Worm (Caenorhabditis elegans) whole organism, L4 larva: ENCODE results near the gene che-2.
A peak's percentile ranks its signal among the peaks of the same experiment; 100 is the strongest.

Experiments used
- F37D6.2 ChIP-seq: sonication (generic microtip); optimal IDR thresholded peaks from 2 replicates; lab custom pipeline; 2016; ENCODE audit warnings: mild to moderate bottlenecking, missing genetic modification characterization, missing compliant biosample characterization
- F44E2.7 ChIP-seq: fragments of 200-800 bp; sonication (Bioruptor generic); IDR thresholded peaks from 2 replicates; pipeline ENCODE4 v2.1.2; 2022; ENCODE audit warnings: missing genetic modification characterization, missing compliant biosample characterization
- R02D3.7 ChIP-seq: fragments of 150-350 bp; sonication (generic microtip); optimal IDR thresholded peaks from 3 replicates; lab custom pipeline; 2014; ENCODE audit warnings: missing biosample characterization, missing genetic modification characterization
- T20F7.1 ChIP-seq: fragments of 200-800 bp; sonication (Bioruptor generic); optimal IDR thresholded peaks from 2 replicates; lab custom pipeline; 2018; ENCODE audit warnings: mild to moderate bottlenecking, missing genetic modification characterization, missing compliant biosample characterization
- Y5F2A.4 ChIP-seq: fragments of 200-800 bp; sonication (Bioruptor generic); optimal IDR thresholded peaks from 2 replicates; lab custom pipeline; 2018; ENCODE audit warnings: mild to moderate bottlenecking, missing genetic modification characterization, missing compliant biosample characterization
- ZK546.5 ChIP-seq, 2 experiments: sonication (generic microtip); optimal IDR thresholded peaks; 2 replicates each; lab custom pipeline; 2017; ENCODE audit warnings: missing biosample characterization in 2 of 2, missing genetic modification characterization in 2 of 2
- aha-1 ChIP-seq: fragments of 150-350 bp; peaks from one replicate; lab custom pipeline; 2014; ENCODE audit warnings: missing biosample characterization, missing genetic modification characterization
- aly-2 ChIP-seq: sonication (generic microtip); optimal IDR thresholded peaks from 2 replicates; lab custom pipeline; 2018; ENCODE audit warnings: missing biosample characterization, missing genetic modification characterization
- ceh-82 ChIP-seq: sonication (generic microtip); optimal IDR thresholded peaks from 2 replicates; lab custom pipeline; 2017; ENCODE audit warnings: missing biosample characterization, missing genetic modification characterization
- cey-2 ChIP-seq: sonication (generic microtip); optimal IDR thresholded peaks from 3 replicates; lab custom pipeline; 2017; ENCODE audit warnings: missing genetic modification characterization, mild to moderate bottlenecking, missing compliant biosample characterization, antibody characterized with exemption, borderline replicate concordance; ENCODE audit not compliant: insufficient read depth
- ctbp-1 ChIP-seq: fragments of 200-800 bp; sonication (Bioruptor generic); IDR thresholded peaks from 2 replicates; pipeline ENCODE4 v1.3.6; 2022; ENCODE audit warnings: missing genetic modification reagents, missing genetic modification characterization, missing compliant biosample characterization
- daf-16 ChIP-seq, 3 experiments: sonication (generic microtip); optimal IDR thresholded peaks; 2 replicates each; lab custom pipeline; 2016 to 2017; ENCODE audit warnings: missing genetic modification characterization in 3 of 3, missing genetic modification reagents in 3 of 3, mild to moderate bottlenecking in 2 of 3, missing compliant biosample characterization in 2 of 3, missing biosample characterization in 1 of 3, moderate library complexity in 1 of 3
- dmd-6 ChIP-seq: fragments of 200-800 bp; sonication (Bioruptor generic); IDR thresholded peaks from 2 replicates; pipeline ENCODE4 v1.3.6; 2022; ENCODE audit warnings: missing genetic modification reagents, missing genetic modification characterization, missing compliant biosample characterization
- egl-27 ChIP-seq: sonication (generic microtip); optimal IDR thresholded peaks from 3 replicates; lab custom pipeline; 2017; ENCODE audit warnings: missing biosample characterization, missing genetic modification reagents, missing genetic modification characterization
- egl-43 ChIP-seq: fragments of 200-800 bp; sonication (Bioruptor generic); IDR thresholded peaks from 2 replicates; pipeline ENCODE4 v1.3.6; 2022; ENCODE audit warnings: missing genetic modification reagents, missing genetic modification characterization, missing compliant biosample characterization
- fkh-10 ChIP-seq: fragments of 150-350 bp; optimal IDR thresholded peaks from 2 replicates; lab custom pipeline; 2014; ENCODE audit warnings: missing biosample characterization, missing genetic modification reagents, missing genetic modification characterization
- hlh-11 ChIP-seq: fragments of 200-800 bp; sonication (Bioruptor generic); optimal IDR thresholded peaks from 2 replicates; lab custom pipeline; 2018; ENCODE audit warnings: mild to moderate bottlenecking, missing genetic modification characterization, missing compliant biosample characterization
- hlh-30 ChIP-seq: sonication (generic microtip); optimal IDR thresholded peaks from 2 replicates; lab custom pipeline; 2017; ENCODE audit warnings: antibody characterized with exemption, mild to moderate bottlenecking, missing genetic modification characterization, missing compliant biosample characterization; ENCODE audit not compliant: insufficient read depth
- lim-7 ChIP-seq: fragments of 200-800 bp; sonication (Bioruptor generic); IDR thresholded peaks from 2 replicates; pipeline ENCODE4 v1.3.6; 2022; ENCODE audit warnings: missing genetic modification characterization, missing compliant biosample characterization
- lin-1 ChIP-seq: fragments of 200-800 bp; sonication (Bioruptor generic); IDR thresholded peaks from 2 replicates; pipeline ENCODE4 v1.3.6; 2022; ENCODE audit warnings: missing genetic modification reagents, missing genetic modification characterization, missing compliant biosample characterization
- lin-13 ChIP-seq: fragments of 150-350 bp; optimal IDR thresholded peaks from 2 replicates; lab custom pipeline; 2014; ENCODE audit warnings: missing biosample characterization, missing genetic modification reagents, missing genetic modification characterization
- lin-29 ChIP-seq: fragments of 200-800 bp; sonication (Bioruptor generic); IDR thresholded peaks from 2 replicates; pipeline ENCODE4 v1.3.6; 2022; ENCODE audit warnings: missing genetic modification reagents, missing genetic modification characterization, missing compliant biosample characterization
- madf-9 ChIP-seq: fragments of 200-800 bp; sonication (Bioruptor generic); conservative IDR thresholded peaks from 2 replicates; pipeline ENCODE4 v1.3.6; 2022; ENCODE audit warnings: missing genetic modification reagents, missing genetic modification characterization, missing compliant biosample characterization
- mdl-1 ChIP-seq, 2 experiments: fragments of 150-350 bp in 1 of 2; sonication (generic microtip) in 1 of 2; optimal IDR thresholded peaks; 2 replicates each; lab custom pipeline; 2014 to 2017; ENCODE audit warnings: missing biosample characterization in 2 of 2, missing genetic modification characterization in 2 of 2
- mep-1 ChIP-seq: fragments of 150-350 bp; sonication (generic microtip); optimal IDR thresholded peaks from 3 replicates; lab custom pipeline; 2014; ENCODE audit warnings: missing biosample characterization, missing genetic modification characterization
- mes-2 ChIP-seq: sonication (generic microtip); optimal IDR thresholded peaks from 2 replicates; lab custom pipeline; 2016; ENCODE audit warnings: missing genotype, mild to moderate bottlenecking, missing genetic modification characterization, missing compliant biosample characterization; ENCODE audit not compliant: poor library complexity, severe bottlenecking
- mxl-2 ChIP-seq: fragments of 200-800 bp; sonication (Bioruptor generic); conservative IDR thresholded peaks from 2 replicates; pipeline ENCODE4 v1.3.6; 2022; ENCODE audit warnings: missing genetic modification reagents, missing genetic modification characterization, missing compliant biosample characterization
- mxl-3 ChIP-seq: fragments of 200-800 bp; sonication (Bioruptor generic); optimal IDR thresholded peaks from 2 replicates; lab custom pipeline; 2018; ENCODE audit warnings: mild to moderate bottlenecking, missing genetic modification characterization, missing compliant biosample characterization
- nhr-11 ChIP-seq: fragments of 150-350 bp; optimal IDR thresholded peaks from 2 replicates; lab custom pipeline; 2014; ENCODE audit warnings: missing biosample characterization, missing genetic modification characterization
- nhr-237 ChIP-seq: sonication (generic microtip); optimal IDR thresholded peaks from 2 replicates; lab custom pipeline; 2017; ENCODE audit warnings: missing biosample characterization, missing genetic modification characterization
- nhr-28 ChIP-seq: fragments of 150-350 bp; optimal IDR thresholded peaks from 2 replicates; lab custom pipeline; 2014; ENCODE audit warnings: missing biosample characterization, missing genetic modification characterization
- pqm-1 ChIP-seq: sonication (generic microtip); optimal IDR thresholded peaks from 2 replicates; lab custom pipeline; 2017; ENCODE audit warnings: missing biosample characterization, missing genetic modification characterization
- set-16 ChIP-seq: fragments of 200-800 bp; sonication (Bioruptor generic); IDR thresholded peaks from 2 replicates; pipeline ENCODE4 v1.3.6; 2022; ENCODE audit warnings: missing genetic modification reagents, missing genetic modification characterization, missing compliant biosample characterization
- snpc-4 ChIP-seq: fragments of 150-350 bp; optimal IDR thresholded peaks from 2 replicates; lab custom pipeline; 2014; ENCODE audit warnings: missing biosample characterization, missing genetic modification characterization
- tra-1 ChIP-seq: fragments of 200-800 bp; sonication (Bioruptor generic); IDR thresholded peaks from 2 replicates; pipeline ENCODE4 v1.3.6; 2022; ENCODE audit warnings: missing genetic modification reagents, missing genetic modification characterization, missing compliant biosample characterization
- unc-39 ChIP-seq: sonication (generic microtip); optimal IDR thresholded peaks from 2 replicates; lab custom pipeline; 2017; ENCODE audit warnings: missing biosample characterization, missing genetic modification characterization
- unc-62 ChIP-seq, 3 experiments: fragments of 150-350 bp in 1 of 3; sonication (generic microtip); optimal IDR thresholded peaks in 2 of 3; peaks in 1 of 3; 1 replicate in 1 of 3; 2 replicates in 2 of 3; lab custom pipeline; 2014 to 2017; ENCODE audit warnings: missing biosample characterization in 3 of 3, missing genetic modification characterization in 3 of 3, missing genetic modification reagents in 3 of 3, missing genotype in 1 of 3
- vab-7 ChIP-seq: fragments of 200-800 bp; sonication (Bioruptor generic); IDR thresholded peaks from 2 replicates; pipeline ENCODE4 v1.3.6; 2022; ENCODE audit warnings: missing genetic modification reagents, missing genetic modification characterization, missing compliant biosample characterization
- zfp-2 ChIP-seq: sonication (generic microtip); optimal IDR thresholded peaks from 2 replicates; lab custom pipeline; 2016; ENCODE audit warnings: mild to moderate bottlenecking, missing genetic modification characterization, missing compliant biosample characterization
- ztf-11 ChIP-seq: fragments of 150-350 bp; optimal IDR thresholded peaks from 2 replicates; lab custom pipeline; 2014; ENCODE audit warnings: missing biosample characterization, missing genetic modification characterization

che-2 gene

ce11 chrX:481150-481549 lies at the start of gene che-2:
TSS of gene che-2 (plus strand) at chrX:481450.
- TF ChIP-seq ztf-11, result no peak
- TF ChIP-seq nhr-237 (tag; lab: Kevin White, UChicago), result no peak
- TF ChIP-seq F44E2.7, result no peak
- TF ChIP-seq mxl-2 (GFP tag; lab: Robert Waterston, UW), result no peak

ce11 chrX:431596-431995 lies 49.7 kb upstream of the che-2 start:
- TF ChIP-seq Y5F2A.4 (GFP tag; lab: Kevin White, UChicago), result no peak
- TF ChIP-seq cey-2, result no peak
- TF ChIP-seq lin-13 (GFP tag; lab: Kevin White, UChicago), result no peak
- no peak for TF ChIP-seq T20F7.1 (GFP tag; lab: Kevin White, UChicago)
- no peak for TF ChIP-seq R02D3.7 (tag; lab: Kevin White, UChicago)
- TF ChIP-seq set-16 (GFP tag; lab: Robert Waterston, UW), result peak; percentile 55
- TF ChIP-seq madf-9 (GFP tag; lab: Robert Waterston, UW), result no peak
- no peak for TF ChIP-seq ztf-11
- no peak for TF ChIP-seq snpc-4 (tag; lab: Kevin White, UChicago)
- no peak for TF ChIP-seq tra-1 (GFP tag; lab: Robert Waterston, UW)
- TF ChIP-seq lim-7, result 0 out of 2 replicates have a peak, but pooled peaks have one; percentile 9
- TF ChIP-seq lin-1 (GFP tag; lab: Robert Waterston, UW), result no peak
- no peak for TF ChIP-seq nhr-11 (tag; lab: Kevin White, UChicago)
- no peak for TF ChIP-seq egl-27 (tag; lab: Kevin White, UChicago)

ce11 chrX:433029-433693 lies 48.1 kb upstream of the che-2 start:
- TF ChIP-seq lin-29 (GFP tag; lab: Robert Waterston, UW), result 0 out of 2 replicates have a peak, but pooled peaks have one; percentile 39
- TF ChIP-seq aha-1 (tag; lab: Kevin White, UChicago), result peak; percentile 92
- peak; percentile 2 for TF ChIP-seq nhr-28 (tag; lab: Kevin White, UChicago)
- peak; percentile 40 for TF ChIP-seq hlh-11
- peak; percentile 11 for TF ChIP-seq mes-2 (tag; lab: Kevin White, UChicago)
- no peak for TF ChIP-seq egl-43 (GFP tag; lab: Robert Waterston, UW)
- TF ChIP-seq mxl-3 (GFP tag; lab: Kevin White, UChicago), result peak; percentile 58
- TF ChIP-seq zfp-2 (tag; lab: Kevin White, UChicago), result no peak
- TF ChIP-seq mdl-1 (tag; optimal IDR thresholded peaks at IDR 0.05; lab: Kevin White, UChicago), result peak in 1 of 2 experiments; percentile 11
- TF ChIP-seq hlh-30 (tag; lab: Kevin White, UChicago), result peak; percentile 14
- TF ChIP-seq F37D6.2 (tag; lab: Kevin White, UChicago), result no peak
- TF ChIP-seq mep-1 (tag; lab: Kevin White, UChicago), result peak; percentile 32
- peak in 1 of 2 experiments; percentile 82 for TF ChIP-seq unc-62 (GFP tag; optimal IDR thresholded peaks at IDR 0.05 in 1 of 2; lab: Kevin White, UChicago)
- TF ChIP-seq unc-62 (tag; optimal IDR thresholded peaks at IDR 0.05; lab: Kevin White, UChicago), result no peak
- no peak for TF ChIP-seq nhr-237 (tag; lab: Kevin White, UChicago)

ce11 chrX:433747-434146 lies 47.5 kb upstream of the che-2 start, which contains the start of gene dve-1:
TSS of gene dve-1 (minus strand) at chrX:433812.
- no peak for TF ChIP-seq fkh-10 (GFP tag; lab: Kevin White, UChicago)
- peak in 1 of 2 experiments; percentile 8 for TF ChIP-seq unc-62 (GFP tag; optimal IDR thresholded peaks at IDR 0.05 in 1 of 2; lab: Kevin White, UChicago)
- TF ChIP-seq unc-62 (tag; optimal IDR thresholded peaks at IDR 0.05; lab: Kevin White, UChicago), result no peak

- TF ChIP-seq unc-39 (tag; lab: Kevin White, UChicago), result no peak
- TF ChIP-seq zfp-2 (tag; lab: Kevin White, UChicago), result no peak
- TF ChIP-seq pqm-1 (tag; lab: Kevin White, UChicago), result peak; percentile 2
- peak; percentile 12 for TF ChIP-seq nhr-28 (tag; lab: Kevin White, UChicago)
- TF ChIP-seq unc-62 (GFP tag; optimal IDR thresholded peaks at IDR 0.05 in 1 of 2; lab: Kevin White, UChicago), result peak in 1 of 2 experiments; percentile 14
- no peak for TF ChIP-seq unc-62 (tag; optimal IDR thresholded peaks at IDR 0.05; lab: Kevin White, UChicago)
- peak; percentile 22 for TF ChIP-seq hlh-11
- TF ChIP-seq ceh-82 (tag; lab: Kevin White, UChicago), result no peak
- TF ChIP-seq F44E2.7, result no peak
- TF ChIP-seq aly-2 (tag; lab: Kevin White, UChicago), result no peak
- no peak for TF ChIP-seq ZK546.5 (tag; optimal IDR thresholded peaks at IDR 0.05; lab: Kevin White, UChicago)
- no peak for TF ChIP-seq daf-16 (GFP tag; optimal IDR thresholded peaks at IDR 0.05; lab: Kevin White, UChicago)
- TF ChIP-seq daf-16 (tag; optimal IDR thresholded peaks at IDR 0.05; lab: Kevin White, UChicago), result peak; percentile 46
- TF ChIP-seq vab-7, result no peak
- no peak for TF ChIP-seq ctbp-1 (GFP tag; lab: Robert Waterston, UW)
- peak; percentile 24; the same call in 1 of the 2 replicates for TF ChIP-seq dmd-6 (GFP tag; lab: Robert Waterston, UW)
Measured at ce11 chrX:438396-438795, 42.9 kb upstream of the che-2 start.
